Fruit fly (Drosophila melanogaster): ENCODE measurements around the gene chif.

The chif gene

DNA sequence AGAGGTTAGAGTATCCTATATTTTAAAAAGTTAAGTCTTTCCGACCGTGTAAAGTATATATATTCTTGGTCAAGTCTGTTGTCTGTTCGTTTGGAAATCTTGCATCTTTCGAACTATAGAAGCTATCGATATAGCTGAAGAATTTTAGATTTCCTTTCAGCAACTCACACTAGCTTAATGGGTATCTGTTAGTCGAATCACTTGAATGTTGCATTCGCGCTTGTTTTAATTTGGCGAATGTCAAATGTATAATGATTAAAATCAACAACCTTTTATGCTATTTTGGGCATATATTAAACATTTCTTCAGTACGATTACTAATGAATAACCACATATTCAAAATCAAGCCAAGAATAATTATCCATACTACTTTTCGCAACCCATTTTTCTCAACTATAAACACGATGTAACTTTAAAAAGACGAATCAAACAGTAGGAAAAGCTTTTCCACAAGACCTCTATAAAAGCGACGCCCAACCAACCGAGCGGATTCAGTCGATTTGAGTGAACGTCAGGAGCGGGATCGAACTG, 58.7 kb downstream of the chif start, which contains the start of gene Cyp303a1:
Gene Cyp303a1 (plus strand): TSS at position 481 of the 531 bp plus-strand sequence.
- no peak for TF ChIP-seq psq (optimal IDR thresholded peaks at IDR 0.05)
- TF ChIP-seq Myc (optimal IDR thresholded peaks at IDR 0.05) = no peak
- TF ChIP-seq Sin3A (optimal IDR thresholded peaks at IDR 0.05) = no peak

DNA sequence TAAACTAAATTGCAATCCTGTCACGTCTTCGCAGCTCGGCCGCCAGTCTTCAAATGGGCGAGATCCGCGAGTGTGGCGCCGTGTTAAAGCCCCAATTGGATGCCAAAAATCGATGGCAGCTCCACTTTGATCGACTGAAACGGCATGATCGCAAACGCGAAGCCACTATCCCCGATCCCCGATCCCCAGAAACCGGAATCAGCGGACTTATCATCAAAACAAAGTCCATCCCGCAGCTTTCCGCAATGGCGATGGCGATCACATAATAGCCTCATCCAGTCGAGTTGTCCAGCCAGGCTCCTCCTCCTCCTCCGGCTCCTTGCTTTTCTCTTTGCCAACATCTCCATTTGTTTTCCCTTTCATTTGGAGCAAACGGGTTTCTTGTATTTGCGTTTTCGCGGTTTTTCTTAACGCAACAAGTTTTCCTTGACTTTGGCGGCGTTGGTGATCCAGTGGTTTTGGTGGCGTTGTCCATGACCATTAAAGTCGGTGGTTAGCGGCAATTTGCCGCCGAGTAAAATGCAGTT, 59.4 kb downstream of the chif start, which contains the start of gene CG13258:
Gene CG13258 (minus strand): TSS at position 51 of the 527 bp plus-strand sequence.
- TF ChIP-seq ttk (optimal IDR thresholded peaks at IDR 0.05) (no peak), Myc (optimal IDR thresholded peaks at IDR 0.05) (no peak), Sin3A (optimal IDR thresholded peaks at IDR 0.05) (no peak), psq (optimal IDR thresholded peaks at IDR 0.05) (no peak), h (optimal IDR thresholded peaks at IDR 0.05) (no peak), insv (optimal IDR thresholded peaks at IDR 0.05) (no peak)
